Worm (Caenorhabditis elegans) whole organism, mixed stage, embryonic: ENCODE results near the gene papl-1.

Experiments used
- M03D4.4 ChIP-seq: sonication (generic microtip); optimal IDR thresholded peaks from 2 replicates; lab custom pipeline; 2017; ENCODE audit warnings: mild to moderate bottlenecking, missing genetic modification characterization, missing compliant biosample characterization
- bed-3 ChIP-seq: fragments of 200-800 bp; sonication (Bioruptor generic); optimal IDR thresholded peaks from 3 replicates; lab custom pipeline; 2018; ENCODE audit warnings: mild to moderate bottlenecking, missing genetic modification characterization, moderate library complexity, missing compliant biosample characterization
- blmp-1 ChIP-seq: fragments of 150-350 bp; optimal IDR thresholded peaks from 2 replicates; lab custom pipeline; 2014; ENCODE audit warnings: missing biosample characterization, missing genetic modification characterization
- ceh-43 ChIP-seq: fragments of 200-800 bp; sonication (Bioruptor generic); optimal IDR thresholded peaks from 2 replicates; lab custom pipeline; 2018; ENCODE audit warnings: mild to moderate bottlenecking, missing genetic modification characterization, moderate library complexity, missing compliant biosample characterization
- ceh-83 ChIP-seq: fragments of 200-800 bp; sonication (Bioruptor generic); optimal IDR thresholded peaks from 2 replicates; lab custom pipeline; 2018; ENCODE audit warnings: mild to moderate bottlenecking, missing genetic modification characterization, missing compliant biosample characterization
- ces-1 ChIP-seq: fragments of 150-350 bp; optimal IDR thresholded peaks from 2 replicates; lab custom pipeline; 2014; ENCODE audit warnings: missing biosample characterization, missing genetic modification reagents, missing genetic modification characterization
- cnd-1 ChIP-seq: fragments of 200-800 bp; sonication (Bioruptor generic); optimal IDR thresholded peaks from 2 replicates; lab custom pipeline; 2018; ENCODE audit warnings: mild to moderate bottlenecking, missing genetic modification characterization, missing compliant biosample characterization
- elt-3 ChIP-seq: fragments of 150-350 bp; optimal IDR thresholded peaks from 2 replicates; lab custom pipeline; 2014; ENCODE audit warnings: missing biosample characterization, missing genetic modification characterization
- hlh-1 ChIP-seq: fragments of 150-350 bp; optimal IDR thresholded peaks from 2 replicates; lab custom pipeline; 2014; ENCODE audit warnings: missing biosample characterization, missing genetic modification reagents, missing genetic modification characterization
- lin-13 ChIP-seq: fragments of 150-350 bp; optimal IDR thresholded peaks from 2 replicates; lab custom pipeline; 2014; ENCODE audit warnings: missing biosample characterization, missing genetic modification characterization
- lin-32 ChIP-seq: fragments of 200-800 bp; sonication (Bioruptor generic); optimal IDR thresholded peaks from 2 replicates; lab custom pipeline; 2018; ENCODE audit warnings: mild to moderate bottlenecking, missing genetic modification characterization, missing compliant biosample characterization
- lsy-2 ChIP-seq: fragments of 150-350 bp; optimal IDR thresholded peaks from 2 replicates; lab custom pipeline; 2014; ENCODE audit warnings: missing biosample characterization, missing genetic modification characterization
- mab-5 ChIP-seq: fragments of 150-350 bp; optimal IDR thresholded peaks from 2 replicates; lab custom pipeline; 2014; ENCODE audit warnings: missing biosample characterization, missing genetic modification characterization
- mep-1 ChIP-seq: fragments of 150-350 bp; optimal IDR thresholded peaks from 2 replicates; lab custom pipeline; 2017; ENCODE audit warnings: missing biosample characterization, missing genetic modification reagents, missing genetic modification characterization, inconsistent platforms
- mls-2 ChIP-seq: sonication (generic microtip); optimal IDR thresholded peaks from 2 replicates; lab custom pipeline; 2016; ENCODE audit warnings: mild to moderate bottlenecking, missing genetic modification characterization, moderate library complexity, missing compliant biosample characterization
- nhr-2 ChIP-seq: fragments of 150-350 bp; optimal IDR thresholded peaks from 2 replicates; lab custom pipeline; 2014; ENCODE audit warnings: missing biosample characterization, missing genetic modification characterization
- nhr-237 ChIP-seq: fragments of 150-350 bp; optimal IDR thresholded peaks from 2 replicates; lab custom pipeline; 2014; ENCODE audit warnings: missing biosample characterization, missing genetic modification characterization
- nhr-28 ChIP-seq: fragments of 150-350 bp; optimal IDR thresholded peaks from 2 replicates; lab custom pipeline; 2014; ENCODE audit warnings: missing biosample characterization, missing genetic modification characterization
- nhr-76 ChIP-seq: sonication (generic microtip); optimal IDR thresholded peaks from 2 replicates; lab custom pipeline; 2017; ENCODE audit warnings: missing biosample characterization, missing genetic modification characterization
- pha-4 ChIP-seq: fragments of 150-350 bp; optimal IDR thresholded peaks from 2 replicates; lab custom pipeline; 2018; ENCODE audit warnings: missing biosample characterization, missing genetic modification reagents, missing genetic modification characterization
- sem-2 ChIP-seq: fragments of 200-800 bp; sonication (Bioruptor generic); optimal IDR thresholded peaks from 2 replicates; lab custom pipeline; 2018; ENCODE audit warnings: mild to moderate bottlenecking, missing genetic modification characterization, missing compliant biosample characterization
- sptf-1 ChIP-seq: sonication (generic microtip); optimal IDR thresholded peaks from 2 replicates; lab custom pipeline; 2017; ENCODE audit warnings: mild to moderate bottlenecking, missing genetic modification characterization, moderate library complexity, missing compliant biosample characterization
- tbx-8 ChIP-seq: fragments of 200-800 bp; sonication (Bioruptor generic); optimal IDR thresholded peaks from 2 replicates; lab custom pipeline; 2018; ENCODE audit warnings: mild to moderate bottlenecking, missing genetic modification characterization, moderate library complexity, missing compliant biosample characterization
- unc-120 ChIP-seq: sonication (generic microtip); optimal IDR thresholded peaks from 2 replicates; lab custom pipeline; 2017; ENCODE audit warnings: missing genetic modification characterization, missing compliant biosample characterization; ENCODE audit not compliant: poor library complexity, severe bottlenecking
- unc-39 ChIP-seq: fragments of 150-350 bp; optimal IDR thresholded peaks from 2 replicates; lab custom pipeline; 2014; ENCODE audit warnings: missing biosample characterization, missing genetic modification characterization
- unc-62 ChIP-seq: fragments of 150-350 bp; optimal IDR thresholded peaks from 2 replicates; lab custom pipeline; 2014; ENCODE audit warnings: missing biosample characterization, missing genetic modification reagents, missing genetic modification characterization
- zip-8 ChIP-seq: fragments of 150-350 bp; optimal IDR thresholded peaks from 2 replicates; lab custom pipeline; 2014; ENCODE audit warnings: missing biosample characterization, missing genetic modification characterization
- ztf-11 ChIP-seq: fragments of 150-350 bp; optimal IDR thresholded peaks from 2 replicates; lab custom pipeline; 2014; ENCODE audit warnings: missing biosample characterization, missing genetic modification characterization

The papl-1 gene

ce11 chrV:12759660-12760059 lies at the start of gene papl-1:
TSS of gene papl-1 (minus strand) at chrV:12759760.
- TF ChIP-seq mls-2 (tag; lab: Kevin White, UChicago) (no peak), lsy-2 (tag; lab: Kevin White, UChicago) (no peak), M03D4.4 (tag; lab: Kevin White, UChicago) (no peak), ztf-11 (tag; lab: Kevin White, UChicago) (no peak), cnd-1 (tag; lab: Kevin White, UChicago) (no peak), ceh-43 (GFP tag; lab: Kevin White, UChicago) (no peak), blmp-1 (tag; lab: Kevin White, UChicago) (no peak), unc-39 (tag; lab: Kevin White, UChicago) (no peak), hlh-1 (tag; lab: Kevin White, UChicago) (no peak), sem-2 (GFP tag; lab: Kevin White, UChicago) (no peak), nhr-2 (no peak), pha-4 (tag; lab: Kevin White, UChicago) (no peak), tbx-8 (GFP tag; lab: Kevin White, UChicago) (no peak), elt-3 (tag; lab: Kevin White, UChicago) (no peak), bed-3 (no peak), ceh-83 (GFP tag; lab: Kevin White, UChicago) (no peak), nhr-76 (tag; lab: Kevin White, UChicago) (no peak), unc-120 (tag; lab: Kevin White, UChicago) (no peak), nhr-28 (tag; lab: Kevin White, UChicago) (no peak), sptf-1 (tag; lab: Kevin White, UChicago) (no peak)
- TF ChIP-seq, all 35 proteins: peak for 0

- TF ChIP-seq unc-39 (tag; lab: Kevin White, UChicago) (no peak), bed-3 (no peak), mab-5 (tag; lab: Kevin White, UChicago) (no peak), zip-8 (tag; lab: Kevin White, UChicago) (no peak)
Observed at ce11 chrV:12806190-12806589, 46.6 kb upstream of the papl-1 start, which contains the start of gene ZC443.7. TSS of gene ZC443.7 (plus strand) at chrV:12806490.

ce11 chrV:12803274-12803673 lies 43.7 kb upstream of the papl-1 start, which contains the start of gene srbc-45:
TSS of gene srbc-45 (plus strand) at chrV:12803574.
- TF ChIP-seq sem-2 (GFP tag; lab: Kevin White, UChicago), result no peak
- TF ChIP-seq unc-120 (tag; lab: Kevin White, UChicago), result no peak
- no peak for TF ChIP-seq lsy-2 (tag; lab: Kevin White, UChicago)
- no peak for TF ChIP-seq M03D4.4 (tag; lab: Kevin White, UChicago)
- TF ChIP-seq elt-3 (tag; lab: Kevin White, UChicago), result no peak
- no peak for TF ChIP-seq nhr-76 (tag; lab: Kevin White, UChicago)

- TF ChIP-seq lin-13 (tag; lab: Kevin White, UChicago), result no peak
- TF ChIP-seq pha-4 (tag; lab: Kevin White, UChicago), result no peak
Observed at ce11 chrV:12800171-12800570, 40.6 kb upstream of the papl-1 start, which contains the start of gene ugt-3. TSS of gene ugt-3 (minus strand) at chrV:12800271.

- TF ChIP-seq unc-39 (tag; lab: Kevin White, UChicago), result no peak
- no peak for TF ChIP-seq elt-3 (tag; lab: Kevin White, UChicago)
- no peak for TF ChIP-seq lin-32 (GFP tag; lab: Kevin White, UChicago)
- no peak for TF ChIP-seq hlh-1 (tag; lab: Kevin White, UChicago)
- TF ChIP-seq nhr-76 (tag; lab: Kevin White, UChicago), result no peak
- no peak for TF ChIP-seq nhr-237 (tag; lab: Kevin White, UChicago)
- no peak for TF ChIP-seq ces-1 (GFP tag; lab: Kevin White, UChicago)
- no peak for TF ChIP-seq lsy-2 (tag; lab: Kevin White, UChicago)
- TF ChIP-seq mls-2 (tag; lab: Kevin White, UChicago), result no peak
- no peak for TF ChIP-seq unc-62 (GFP tag; lab: Kevin White, UChicago)
- TF ChIP-seq mep-1 (tag; lab: Kevin White, UChicago), result no peak
- no peak for TF ChIP-seq nhr-28 (tag; lab: Kevin White, UChicago)
- TF ChIP-seq, all 35 proteins: peak for 0
Observed at ce11 chrV:12797992-12798391, 38.4 kb upstream of the papl-1 start, which contains the start of gene ugt-6. TSS of gene ugt-6 (minus strand) at chrV:12798224.
